Fruit fly (Drosophila melanogaster) whole organism, wandering third instar larva: Measurements from ENCODE around the gene sick.

Source experiments
- Abd-B ChIP-seq: fragments of >200 bp; optimal IDR thresholded peaks from 2 replicates; lab custom pipeline; 2017; ENCODE audit warnings: missing biosample characterization, missing genetic modification characterization
- CG32264 ChIP-seq: fragments of 200-800 bp; sonication (Bioruptor generic); optimal IDR thresholded peaks from 2 replicates; lab custom pipeline; 2016; ENCODE audit warnings: missing biosample characterization, missing genetic modification characterization
- CG9705 ChIP-seq: fragments of 200-800 bp; sonication (Bioruptor generic); optimal IDR thresholded peaks from 2 replicates; lab custom pipeline; 2018; ENCODE audit warnings: missing biosample characterization, mild to moderate bottlenecking, missing genetic modification characterization
- Dfd ChIP-seq: fragments of >200 bp; optimal IDR thresholded peaks from 2 replicates; lab custom pipeline; 2017; ENCODE audit warnings: missing biosample characterization, missing genetic modification characterization
- Dif ChIP-seq: fragments of 200-275, 200-300 bp; sonication (Bioruptor generic); optimal IDR thresholded peaks from 2 replicates; lab custom pipeline; 2018; ENCODE audit warnings: missing biosample characterization, missing genetic modification characterization; ENCODE audit not compliant: partially characterized antibody
- GATAd ChIP-seq: sonication (Bioruptor generic); optimal IDR thresholded peaks from 2 replicates; lab custom pipeline; 2016; ENCODE audit warnings: missing biosample characterization, missing genetic modification characterization
- HLH106 ChIP-seq: fragments of 200-800 bp; optimal IDR thresholded peaks from 3 replicates; lab custom pipeline; 2019; ENCODE audit warnings: missing biosample characterization, mild to moderate bottlenecking, missing genetic modification characterization, moderate library complexity
- Hnf4 ChIP-seq: fragments of 200-800 bp; sonication (Bioruptor generic); optimal IDR thresholded peaks from 2 replicates; lab custom pipeline; 2016; ENCODE audit warnings: missing biosample characterization, mild to moderate bottlenecking, missing genetic modification characterization
- Hr78 ChIP-seq: fragments of >200 bp; optimal IDR thresholded peaks from 2 replicates; lab custom pipeline; 2017; ENCODE audit warnings: missing biosample characterization, missing genetic modification characterization
- Hr83 ChIP-seq: fragments of 200-300 bp; sonication (Bioruptor generic); optimal IDR thresholded peaks from 2 replicates; lab custom pipeline; 2016; ENCODE audit warnings: missing biosample characterization, mild to moderate bottlenecking, missing genetic modification characterization, moderate library complexity; ENCODE audit not compliant: poor library complexity, severe bottlenecking
- Jra ChIP-seq: sonication (Bioruptor generic); optimal IDR thresholded peaks from 2 replicates; lab custom pipeline; 2016; ENCODE audit warnings: missing biosample characterization, missing genetic modification characterization
- Mio ChIP-seq: sonication (Bioruptor generic); optimal IDR thresholded peaks from 2 replicates; lab custom pipeline; 2016; ENCODE audit warnings: missing biosample characterization, missing genetic modification characterization
- Myc ChIP-seq: fragments of >200 bp; optimal IDR thresholded peaks from 2 replicates; lab custom pipeline; 2017
- N ChIP-seq: fragments of >200 bp; optimal IDR thresholded peaks from 2 replicates; lab custom pipeline; 2018; ENCODE audit warnings: missing biosample characterization, missing external identifiers, missing genetic modification characterization
- OdsH ChIP-seq: fragments of 200-800 bp; sonication (Bioruptor generic); optimal IDR thresholded peaks from 2 replicates; lab custom pipeline; 2016; ENCODE audit warnings: missing biosample characterization, mild to moderate bottlenecking, missing genetic modification characterization
- Rel ChIP-seq, 2 experiments: fragments of 200-800 bp; sonication (Bioruptor generic) in 1 of 2; optimal IDR thresholded peaks; 2 replicates in 1 of 2; 3 replicates in 1 of 2; lab custom pipeline; 2016 to 2019; ENCODE audit warnings: mild to moderate bottlenecking in 2 of 2, missing biosample characterization in 2 of 2, missing genetic modification characterization in 2 of 2, moderate library complexity in 1 of 2
- Sp1 ChIP-seq: fragments of 200-800 bp; sonication (Bioruptor generic); optimal IDR thresholded peaks from 3 replicates; lab custom pipeline; 2019; ENCODE audit warnings: missing biosample characterization, mild to moderate bottlenecking, missing genetic modification characterization, moderate library complexity
- Vsx2 ChIP-seq: fragments of 200-300, 225-300 bp; sonication (Bioruptor generic); optimal IDR thresholded peaks from 2 replicates; lab custom pipeline; 2018; ENCODE audit warnings: missing biosample characterization, missing genetic modification characterization; ENCODE audit not compliant: partially characterized antibody
- br ChIP-seq: fragments of 200-800 bp; sonication (Bioruptor generic); optimal IDR thresholded peaks from 2 replicates; lab custom pipeline; 2016; ENCODE audit warnings: missing biosample characterization, missing genetic modification characterization
- dl ChIP-seq, 2 experiments: fragments of 175-275, 200-275 bp in 1 of 2; fragments of 200-275 bp in 1 of 2; sonication (Bioruptor generic); optimal IDR thresholded peaks; lab custom pipeline; 2018; ENCODE audit warnings: mild to moderate bottlenecking in 2 of 2, missing biosample characterization in 2 of 2, missing genetic modification characterization in 2 of 2, moderate library complexity in 2 of 2; ENCODE audit not compliant: partially characterized antibody in 2 of 2, insufficient read depth in 1 of 2
- dmrt93B ChIP-seq: fragments of 200-800 bp; sonication (Bioruptor generic); optimal IDR thresholded peaks from 2 replicates; lab custom pipeline; 2018; ENCODE audit warnings: missing biosample characterization, mild to moderate bottlenecking, missing genetic modification characterization
- ey ChIP-seq: fragments of 200-800 bp; sonication (Bioruptor generic); optimal IDR thresholded peaks from 2 replicates; lab custom pipeline; 2016; ENCODE audit warnings: missing biosample characterization, missing genetic modification characterization
- foxo ChIP-seq, 2 experiments: fragments of 200-800 bp; sonication (Bioruptor generic); optimal IDR thresholded peaks; 2 replicates in 1 of 2; 3 replicates in 1 of 2; lab custom pipeline; 2016 to 2017; ENCODE audit warnings: missing biosample characterization in 2 of 2, missing genetic modification characterization in 2 of 2
- fru ChIP-seq: fragments of 200-800 bp; sonication (Bioruptor generic); optimal IDR thresholded peaks from 3 replicates; lab custom pipeline; 2016; ENCODE audit warnings: missing biosample characterization, mild to moderate bottlenecking, missing genetic modification characterization
- h ChIP-seq: fragments of 200-800 bp; sonication (Bioruptor generic); optimal IDR thresholded peaks from 3 replicates; lab custom pipeline; 2016; ENCODE audit warnings: missing biosample characterization, mild to moderate bottlenecking, missing genetic modification characterization
- pan ChIP-seq: fragments of >200 bp; optimal IDR thresholded peaks from 2 replicates; lab custom pipeline; 2017
- rgr ChIP-seq: fragments of 200-800 bp; sonication (Bioruptor generic); optimal IDR thresholded peaks from 3 replicates; lab custom pipeline; 2016; ENCODE audit warnings: missing biosample characterization, mild to moderate bottlenecking, missing genetic modification characterization
- sage ChIP-seq: fragments of 200-800 bp; sonication (Bioruptor generic); optimal IDR thresholded peaks from 2 replicates; lab custom pipeline; 2016; ENCODE audit warnings: missing biosample characterization, mild to moderate bottlenecking, missing genetic modification characterization
- sv ChIP-seq: fragments of 200-800 bp; sonication (Bioruptor generic); optimal IDR thresholded peaks from 3 replicates; lab custom pipeline; 2016; ENCODE audit warnings: missing biosample characterization, missing genetic modification characterization
- tai ChIP-seq: sonication (Bioruptor generic); optimal IDR thresholded peaks from 2 replicates; lab custom pipeline; 2016; ENCODE audit warnings: missing biosample characterization, missing genetic modification characterization
- usp ChIP-seq: fragments of >200 bp; optimal IDR thresholded peaks from 2 replicates; lab custom pipeline; 2017; ENCODE audit warnings: missing biosample characterization, missing genetic modification characterization
- woc ChIP-seq: sonication (Bioruptor generic); optimal IDR thresholded peaks from 2 replicates; lab custom pipeline; 2016; ENCODE audit warnings: missing biosample characterization, mild to moderate bottlenecking, missing genetic modification characterization

Gene sick

DNA sequence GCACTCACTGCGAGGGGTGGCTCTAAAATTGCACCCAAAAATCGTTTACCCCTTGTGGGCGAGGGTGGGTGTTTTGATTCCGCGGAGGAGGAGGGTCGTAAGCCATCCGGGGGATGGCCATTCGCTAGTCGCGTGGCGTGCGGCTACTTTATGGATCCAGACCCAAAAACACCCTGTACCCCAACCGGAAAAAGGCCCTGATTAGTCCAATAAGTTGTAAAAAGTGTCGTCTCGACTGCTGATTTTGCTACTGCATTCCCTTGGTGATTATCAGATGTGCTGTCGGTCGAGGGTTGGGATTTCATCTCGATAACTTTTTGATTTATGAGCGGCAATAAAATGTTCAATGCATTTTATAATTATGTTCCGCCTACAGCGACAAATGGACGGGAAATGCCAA, 35.2 kb downstream of the sick start:
- TF ChIP-seq ey (no peak), usp (GFP tag; lab: Kevin White, UChicago) (no peak), Hr78 (no peak), Sp1 (GFP tag; lab: Kevin White, UChicago) (no peak), rgr (GFP tag; lab: Kevin White, UChicago) (no peak), dmrt93B (GFP tag; lab: Kevin White, UChicago) (no peak), CG9705 (GFP tag; lab: Kevin White, UChicago) (no peak), sv (no peak), br (no peak), Myc (lab: Kevin White, UChicago) (no peak)

DNA sequence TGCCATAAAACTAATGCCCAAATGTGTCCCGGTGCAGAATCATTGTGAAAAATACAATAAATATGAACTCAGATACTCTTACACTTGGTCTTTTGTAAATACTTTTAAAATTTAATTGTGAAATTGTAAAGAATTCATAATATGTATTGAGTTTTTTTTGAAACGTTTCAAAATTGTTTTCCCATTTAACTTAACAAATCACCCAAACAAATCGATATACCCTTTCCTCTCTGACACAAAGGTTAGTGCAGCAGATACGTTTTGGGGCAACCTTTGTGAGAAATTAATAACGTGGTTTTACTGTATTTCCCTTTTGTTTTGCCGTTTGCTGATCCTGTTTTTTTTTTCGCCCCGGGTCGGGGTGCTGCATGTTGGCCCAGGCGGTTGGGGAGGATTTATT, 39.0 kb downstream of the sick start:
- no peak for TF ChIP-seq GATAd
- TF ChIP-seq Hnf4 (GFP tag; lab: Kevin White, UChicago) = no peak
- no peak for TF ChIP-seq Abd-B (GFP tag; lab: Kevin White, UChicago)
- no peak for TF ChIP-seq foxo (GFP tag; optimal IDR thresholded peaks at IDR 0.05; lab: Kevin White, UChicago)
- TF ChIP-seq N (GFP tag; lab: Kevin White, UChicago) = no peak
- TF ChIP-seq tai (GFP tag; lab: Kevin White, UChicago) = no peak

- TF ChIP-seq Mio (GFP tag; lab: Kevin White, UChicago) = no peak
- no peak for TF ChIP-seq Dif (GFP tag; lab: Kevin White, UChicago)
- no peak for TF ChIP-seq CG32264 (GFP tag; lab: Kevin White, UChicago)
- no peak for TF ChIP-seq N (GFP tag; lab: Kevin White, UChicago)
- TF ChIP-seq Vsx2 (GFP tag; lab: Kevin White, UChicago) = no peak
- TF ChIP-seq Dfd = no peak
- TF ChIP-seq ey = no peak
- TF ChIP-seq CG9705 (GFP tag; lab: Kevin White, UChicago) = no peak
- TF ChIP-seq sage = no peak
- no peak for TF ChIP-seq Abd-B (GFP tag; lab: Kevin White, UChicago)
- TF ChIP-seq HLH106 (tag; lab: Kevin White, UChicago) = no peak
- TF ChIP-seq foxo (GFP tag; optimal IDR thresholded peaks at IDR 0.05; lab: Kevin White, UChicago) = no peak
- no peak for TF ChIP-seq Sp1 (GFP tag; lab: Kevin White, UChicago)
- no peak for TF ChIP-seq OdsH (GFP tag; lab: Kevin White, UChicago)
- no peak for TF ChIP-seq br
- no peak for TF ChIP-seq pan (lab: Kevin White, UChicago)
- no peak for TF ChIP-seq Rel (GFP tag; optimal IDR thresholded peaks at IDR 0.05; lab: Kevin White, UChicago)
- no peak for TF ChIP-seq Rel (tag; optimal IDR thresholded peaks at IDR 0.05; lab: Kevin White, UChicago)
- no peak for TF ChIP-seq dmrt93B (GFP tag; lab: Kevin White, UChicago)
- no peak for TF ChIP-seq sv
- no peak for TF ChIP-seq dl (GFP tag; optimal IDR thresholded peaks at IDR 0.05; lab: Kevin White, UChicago; ENCODE audit: insufficient read depth in 1 of 2, partially characterized antibody in 2 of 2)
Measured at dm6 chr2L:19836226-19836625, 40.1 kb downstream of the sick start.

DNA sequence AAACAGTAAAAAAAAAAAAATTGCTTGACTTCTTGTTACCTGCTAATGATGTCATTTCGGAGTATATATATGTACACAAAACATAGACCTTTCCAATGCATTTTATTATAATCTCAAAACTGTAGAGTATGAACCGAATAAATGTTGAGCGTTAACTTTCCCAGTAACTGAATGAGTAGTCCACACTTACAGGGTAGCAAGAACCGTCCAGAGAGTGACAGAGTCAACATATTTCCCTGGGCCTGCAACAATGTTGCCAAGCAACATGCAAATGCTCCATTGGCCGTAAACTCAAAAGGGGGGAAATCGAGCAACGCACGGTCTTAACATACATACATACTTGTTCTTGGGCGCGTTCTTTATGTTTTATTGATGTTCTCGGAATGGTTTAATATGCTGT, 50.1 kb downstream of the sick start:
- no peak for TF ChIP-seq Jra
- TF ChIP-seq HLH106 (tag; lab: Kevin White, UChicago) = no peak
- no peak for TF ChIP-seq foxo (GFP tag; optimal IDR thresholded peaks at IDR 0.05; lab: Kevin White, UChicago)
- no peak for TF ChIP-seq Rel (GFP tag; optimal IDR thresholded peaks at IDR 0.05; lab: Kevin White, UChicago)
- TF ChIP-seq Rel (tag; optimal IDR thresholded peaks at IDR 0.05; lab: Kevin White, UChicago) = no peak
- TF ChIP-seq usp (GFP tag; lab: Kevin White, UChicago) = no peak

- no peak for TF ChIP-seq woc
- no peak for TF ChIP-seq CG32264 (GFP tag; lab: Kevin White, UChicago)
- no peak for TF ChIP-seq h
- TF ChIP-seq dl (GFP tag; optimal IDR thresholded peaks at IDR 0.05; lab: Kevin White, UChicago; ENCODE audit: insufficient read depth in 1 of 2, partially characterized antibody in 2 of 2) = no peak
- TF ChIP-seq Hr83 = no peak
- no peak for TF ChIP-seq Hnf4 (GFP tag; lab: Kevin White, UChicago)
- no peak for TF ChIP-seq br
- no peak for TF ChIP-seq sage
- TF ChIP-seq sv = no peak
- no peak for TF ChIP-seq fru (GFP tag; lab: Kevin White, UChicago)
- TF ChIP-seq GATAd = no peak
Measured at dm6 chr2L:19847542-19847941, 51.4 kb downstream of the sick start.
